Worm (Caenorhabditis elegans): Measurements from ENCODE around the gene srx-87.

srx-87 gene

ce11 chrV:11548914-11549406 is 15.7 kb upstream of the srx-87 start, which contains the start of the genes F38B7.17 and F38B7.3 (continued):
- no peak for TF ChIP-seq eyg-1 (tag; optimal IDR thresholded peaks at IDR 0.05)
- TF ChIP-seq madf-2 (tag; optimal IDR thresholded peaks at IDR 0.05), result no peak
- TF ChIP-seq rnt-1 (tag; optimal IDR thresholded peaks at IDR 0.05), result no peak
- no peak for TF ChIP-seq K02D7.2 (tag; optimal IDR thresholded peaks at IDR 0.05)
- no peak for TF ChIP-seq ztf-16 (tag; optimal IDR thresholded peaks at IDR 0.05)
- no peak for TF ChIP-seq unc-42 (tag; optimal IDR thresholded peaks at IDR 0.05)
- TF ChIP-seq ceh-18 (tag; optimal IDR thresholded peaks at IDR 0.05), result no peak
- TF ChIP-seq sox-2 (GFP tag; IDR thresholded peaks at IDR 0.05), result no peak
- TF ChIP-seq ceh-45 (GFP tag; IDR thresholded peaks at IDR 0.05), result no peak
- TF ChIP-seq lim-6 (tag; optimal IDR thresholded peaks at IDR 0.05), result no peak
- TF ChIP-seq ceh-22 (tag; optimal IDR thresholded peaks at IDR 0.05), result no peak
- TF ChIP-seq sdc-2 (tag; optimal IDR thresholded peaks at IDR 0.05), result no peak
- TF ChIP-seq ama-1 (optimal IDR thresholded peaks at IDR 0.05), result no peak
- TF ChIP-seq ttx-3 (tag; optimal IDR thresholded peaks at IDR 0.05), result no peak
- TF ChIP-seq zip-5 (tag; optimal IDR thresholded peaks at IDR 0.05), result no peak
- no peak for TF ChIP-seq nhr-232 (tag; optimal IDR thresholded peaks at IDR 0.05)

- no peak for TF ChIP-seq pha-4 (tag; optimal IDR thresholded peaks at IDR 0.05)
- no peak for TF ChIP-seq madf-2 (tag; optimal IDR thresholded peaks at IDR 0.05)
- TF ChIP-seq ref-2 (tag; optimal IDR thresholded peaks at IDR 0.05), result no peak
- TF ChIP-seq syd-9 (tag; optimal IDR thresholded peaks at IDR 0.05), result no peak
- TF ChIP-seq sox-2 (GFP tag; IDR thresholded peaks at IDR 0.05), result no peak
These were observed 12.3 kb upstream of the srx-87 start, which contains the start of gene srx-85 for ce11 chrV:11552379-11552778. srx-85 (plus strand) TSS chrV:11552679.

- TF ChIP-seq pat-9 (tag; optimal IDR thresholded peaks at IDR 0.05), result no peak
- no peak for TF ChIP-seq pqm-1 (tag; optimal IDR thresholded peaks at IDR 0.05)
- no peak for TF ChIP-seq fax-1 (tag; optimal IDR thresholded peaks at IDR 0.05)
- no peak for TF ChIP-seq hlh-30 (tag; optimal IDR thresholded peaks at IDR 0.05; ENCODE audit: insufficient read depth)
- no peak for TF ChIP-seq C38D4.7 (GFP tag; optimal IDR thresholded peaks at IDR 0.05)
- TF ChIP-seq fkh-10 (GFP tag; optimal IDR thresholded peaks at IDR 0.05), result no peak
- TF ChIP-seq lim-6 (tag; optimal IDR thresholded peaks at IDR 0.05), result no peak
- TF ChIP-seq ztf-16 (tag; optimal IDR thresholded peaks at IDR 0.05), result no peak
- TF ChIP-seq hlh-8 (tag; optimal IDR thresholded peaks at IDR 0.05), result no peak
- TF ChIP-seq pha-4 (tag; optimal IDR thresholded peaks at IDR 0.05), result no peak
- TF ChIP-seq ceh-34 (tag; optimal IDR thresholded peaks at IDR 0.05), result no peak
- TF ChIP-seq nhr-232 (tag; optimal IDR thresholded peaks at IDR 0.05), result no peak
- no peak for TF ChIP-seq lin-11 (tag; optimal IDR thresholded peaks at IDR 0.05)
- no peak for TF ChIP-seq dve-1 (tag; optimal IDR thresholded peaks at IDR 0.05)
- TF ChIP-seq elt-4 (tag; optimal IDR thresholded peaks at IDR 0.05), result no peak
- no peak for TF ChIP-seq K02D7.2 (tag; optimal IDR thresholded peaks at IDR 0.05)
These were observed 10.4 kb upstream of the srx-87 start, which contains the start of gene duo-1 for ce11 chrV:11554260-11554659. duo-1 (plus strand) TSS chrV:11554630.

ce11 chrV:11562643-11563042 is 2.0 kb upstream of the srx-87 start, which contains the start of gene srx-86:
srx-86 (plus strand) TSS chrV:11562943.
- no peak for TF ChIP-seq sdc-2 (tag; optimal IDR thresholded peaks at IDR 0.05)
- no peak for TF ChIP-seq eyg-1 (tag; optimal IDR thresholded peaks at IDR 0.05)
- no peak for TF ChIP-seq K02D7.2 (tag; optimal IDR thresholded peaks at IDR 0.05)
- TF ChIP-seq syd-9 (tag; optimal IDR thresholded peaks at IDR 0.05), result no peak

- TF ChIP-seq hlh-15 (tag; optimal IDR thresholded peaks at IDR 0.05) (no peak), syd-9 (tag; optimal IDR thresholded peaks at IDR 0.05) (no peak), ceh-45 (GFP tag; IDR thresholded peaks at IDR 0.05) (no peak), odd-2 (tag; optimal IDR thresholded peaks at IDR 0.05) (no peak), eyg-1 (tag; optimal IDR thresholded peaks at IDR 0.05) (no peak), sdc-2 (tag; optimal IDR thresholded peaks at IDR 0.05) (no peak)
These were observed 5.5 kb downstream of the srx-87 start, which contains the start of the genes nhr-101 and pms-2 for ce11 chrV:11570169-11570651. nhr-101 (plus strand) TSS chrV:11570476. pms-2 (minus strand) TSS chrV:11570601.
